Fruit fly (Drosophila melanogaster) whole organism, wandering third instar larva: ENCODE results near the gene CG3061.

Source experiments
- Abd-B ChIP-seq: fragments of >200 bp; optimal IDR thresholded peaks from 2 replicates; lab custom pipeline; 2017; ENCODE audit warnings: missing biosample characterization, missing genetic modification characterization
- CG32264 ChIP-seq: fragments of 200-800 bp; sonication (Bioruptor generic); optimal IDR thresholded peaks from 2 replicates; lab custom pipeline; 2016; ENCODE audit warnings: missing biosample characterization, missing genetic modification characterization
- CG9705 ChIP-seq: fragments of 200-800 bp; sonication (Bioruptor generic); optimal IDR thresholded peaks from 2 replicates; lab custom pipeline; 2018; ENCODE audit warnings: missing biosample characterization, mild to moderate bottlenecking, missing genetic modification characterization
- CrebA ChIP-seq: fragments of 200-800 bp; sonication (Bioruptor generic); optimal IDR thresholded peaks from 2 replicates; lab custom pipeline; 2016; ENCODE audit warnings: missing biosample characterization, mild to moderate bottlenecking, missing genetic modification characterization, borderline replicate concordance
- Dfd ChIP-seq: fragments of >200 bp; optimal IDR thresholded peaks from 2 replicates; lab custom pipeline; 2017; ENCODE audit warnings: missing biosample characterization, missing genetic modification characterization
- Dif ChIP-seq: fragments of 200-275, 200-300 bp; sonication (Bioruptor generic); optimal IDR thresholded peaks from 2 replicates; lab custom pipeline; 2018; ENCODE audit warnings: missing biosample characterization, missing genetic modification characterization; ENCODE audit not compliant: partially characterized antibody
- GATAd ChIP-seq: sonication (Bioruptor generic); optimal IDR thresholded peaks from 2 replicates; lab custom pipeline; 2016; ENCODE audit warnings: missing biosample characterization, missing genetic modification characterization
- HLH106 ChIP-seq: fragments of 200-800 bp; optimal IDR thresholded peaks from 3 replicates; lab custom pipeline; 2019; ENCODE audit warnings: missing biosample characterization, mild to moderate bottlenecking, missing genetic modification characterization, moderate library complexity
- Hnf4 ChIP-seq: fragments of 200-800 bp; sonication (Bioruptor generic); optimal IDR thresholded peaks from 2 replicates; lab custom pipeline; 2016; ENCODE audit warnings: missing biosample characterization, mild to moderate bottlenecking, missing genetic modification characterization
- Hr78 ChIP-seq: fragments of >200 bp; optimal IDR thresholded peaks from 2 replicates; lab custom pipeline; 2017; ENCODE audit warnings: missing biosample characterization, missing genetic modification characterization
- Hr83 ChIP-seq: fragments of 200-300 bp; sonication (Bioruptor generic); optimal IDR thresholded peaks from 2 replicates; lab custom pipeline; 2016; ENCODE audit warnings: missing biosample characterization, mild to moderate bottlenecking, missing genetic modification characterization, moderate library complexity; ENCODE audit not compliant: poor library complexity, severe bottlenecking
- Jra ChIP-seq: sonication (Bioruptor generic); optimal IDR thresholded peaks from 2 replicates; lab custom pipeline; 2016; ENCODE audit warnings: missing biosample characterization, missing genetic modification characterization
- Mio ChIP-seq: sonication (Bioruptor generic); optimal IDR thresholded peaks from 2 replicates; lab custom pipeline; 2016; ENCODE audit warnings: missing biosample characterization, missing genetic modification characterization
- Myc ChIP-seq: fragments of >200 bp; optimal IDR thresholded peaks from 2 replicates; lab custom pipeline; 2017
- N ChIP-seq: fragments of >200 bp; optimal IDR thresholded peaks from 2 replicates; lab custom pipeline; 2018; ENCODE audit warnings: missing biosample characterization, missing external identifiers, missing genetic modification characterization
- OdsH ChIP-seq: fragments of 200-800 bp; sonication (Bioruptor generic); optimal IDR thresholded peaks from 2 replicates; lab custom pipeline; 2016; ENCODE audit warnings: missing biosample characterization, mild to moderate bottlenecking, missing genetic modification characterization
- Rel ChIP-seq, 2 experiments: fragments of 200-800 bp; sonication (Bioruptor generic) in 1 of 2; optimal IDR thresholded peaks; 2 replicates in 1 of 2; 3 replicates in 1 of 2; lab custom pipeline; 2016 to 2019; ENCODE audit warnings: mild to moderate bottlenecking in 2 of 2, missing biosample characterization in 2 of 2, missing genetic modification characterization in 2 of 2, moderate library complexity in 1 of 2
- Sp1 ChIP-seq: fragments of 200-800 bp; sonication (Bioruptor generic); optimal IDR thresholded peaks from 3 replicates; lab custom pipeline; 2019; ENCODE audit warnings: missing biosample characterization, mild to moderate bottlenecking, missing genetic modification characterization, moderate library complexity
- Vsx2 ChIP-seq: fragments of 200-300, 225-300 bp; sonication (Bioruptor generic); optimal IDR thresholded peaks from 2 replicates; lab custom pipeline; 2018; ENCODE audit warnings: missing biosample characterization, missing genetic modification characterization; ENCODE audit not compliant: partially characterized antibody
- br ChIP-seq: fragments of 200-800 bp; sonication (Bioruptor generic); optimal IDR thresholded peaks from 2 replicates; lab custom pipeline; 2016; ENCODE audit warnings: missing biosample characterization, missing genetic modification characterization
- brk ChIP-seq: fragments of 200-800 bp; sonication (Bioruptor generic); optimal IDR thresholded peaks from 2 replicates; lab custom pipeline; 2016; ENCODE audit warnings: missing biosample characterization, mild to moderate bottlenecking, missing genetic modification characterization
- dl ChIP-seq, 2 experiments: fragments of 175-275, 200-275 bp in 1 of 2; fragments of 200-275 bp in 1 of 2; sonication (Bioruptor generic); optimal IDR thresholded peaks; lab custom pipeline; 2018; ENCODE audit warnings: mild to moderate bottlenecking in 2 of 2, missing biosample characterization in 2 of 2, missing genetic modification characterization in 2 of 2, moderate library complexity in 2 of 2; ENCODE audit not compliant: partially characterized antibody in 2 of 2, insufficient read depth in 1 of 2
- dmrt93B ChIP-seq: fragments of 200-800 bp; sonication (Bioruptor generic); optimal IDR thresholded peaks from 2 replicates; lab custom pipeline; 2018; ENCODE audit warnings: missing biosample characterization, mild to moderate bottlenecking, missing genetic modification characterization
- dsf ChIP-seq: sonication (Bioruptor generic); optimal IDR thresholded peaks from 2 replicates; lab custom pipeline; 2016; ENCODE audit warnings: missing biosample characterization, missing genetic modification characterization, borderline replicate concordance
- ey ChIP-seq: fragments of 200-800 bp; sonication (Bioruptor generic); optimal IDR thresholded peaks from 2 replicates; lab custom pipeline; 2016; ENCODE audit warnings: missing biosample characterization, missing genetic modification characterization
- foxo ChIP-seq, 2 experiments: fragments of 200-800 bp; sonication (Bioruptor generic); optimal IDR thresholded peaks; 2 replicates in 1 of 2; 3 replicates in 1 of 2; lab custom pipeline; 2016 to 2017; ENCODE audit warnings: missing biosample characterization in 2 of 2, missing genetic modification characterization in 2 of 2
- fru ChIP-seq: fragments of 200-800 bp; sonication (Bioruptor generic); optimal IDR thresholded peaks from 3 replicates; lab custom pipeline; 2016; ENCODE audit warnings: missing biosample characterization, mild to moderate bottlenecking, missing genetic modification characterization
- h ChIP-seq: fragments of 200-800 bp; sonication (Bioruptor generic); optimal IDR thresholded peaks from 3 replicates; lab custom pipeline; 2016; ENCODE audit warnings: missing biosample characterization, mild to moderate bottlenecking, missing genetic modification characterization
- jim ChIP-seq: fragments of 175-275, 200-325 bp; sonication (Bioruptor generic); optimal IDR thresholded peaks from 2 replicates; lab custom pipeline; 2016; ENCODE audit warnings: missing biosample characterization, mild to moderate bottlenecking, missing genetic modification characterization
- lola ChIP-seq: fragments of >200 bp; optimal IDR thresholded peaks from 2 replicates; lab custom pipeline; 2017; ENCODE audit warnings: missing biosample characterization, missing genetic modification characterization
- pan ChIP-seq: fragments of >200 bp; optimal IDR thresholded peaks from 2 replicates; lab custom pipeline; 2017
- psq ChIP-seq: fragments of 200-800 bp; sonication (Bioruptor generic); optimal IDR thresholded peaks from 3 replicates; lab custom pipeline; 2017; ENCODE audit warnings: missing biosample characterization, mild to moderate bottlenecking, missing genetic modification characterization, moderate library complexity
- rgr ChIP-seq: fragments of 200-800 bp; sonication (Bioruptor generic); optimal IDR thresholded peaks from 3 replicates; lab custom pipeline; 2016; ENCODE audit warnings: missing biosample characterization, mild to moderate bottlenecking, missing genetic modification characterization
- sage ChIP-seq: fragments of 200-800 bp; sonication (Bioruptor generic); optimal IDR thresholded peaks from 2 replicates; lab custom pipeline; 2016; ENCODE audit warnings: missing biosample characterization, mild to moderate bottlenecking, missing genetic modification characterization
- sv ChIP-seq: fragments of 200-800 bp; sonication (Bioruptor generic); optimal IDR thresholded peaks from 3 replicates; lab custom pipeline; 2016; ENCODE audit warnings: missing biosample characterization, missing genetic modification characterization
- tai ChIP-seq: sonication (Bioruptor generic); optimal IDR thresholded peaks from 2 replicates; lab custom pipeline; 2016; ENCODE audit warnings: missing biosample characterization, missing genetic modification characterization
- usp ChIP-seq: fragments of >200 bp; optimal IDR thresholded peaks from 2 replicates; lab custom pipeline; 2017; ENCODE audit warnings: missing biosample characterization, missing genetic modification characterization
- woc ChIP-seq: sonication (Bioruptor generic); optimal IDR thresholded peaks from 2 replicates; lab custom pipeline; 2016; ENCODE audit warnings: missing biosample characterization, mild to moderate bottlenecking, missing genetic modification characterization

Gene CG3061

dm6 chr3R:14061988-14062868 is 30.1 kb downstream of the CG3061 start:
- TF ChIP-seq GATAd (no peak), Jra (GFP tag; lab: Kevin White, UChicago) (no peak), Mio (GFP tag; lab: Kevin White, UChicago) (no peak), OdsH (GFP tag; lab: Kevin White, UChicago) (peak; percentile 51), sage (GFP tag; lab: Kevin White, UChicago) (no peak), foxo (GFP tag; optimal IDR thresholded peaks at IDR 0.05; lab: Kevin White, UChicago) (peak; percentile 25 to 65), lola (GFP tag; lab: Kevin White, UChicago) (no peak), rgr (GFP tag; lab: Kevin White, UChicago) (peak; percentile 56), h (peak; percentile 68), sv (GFP tag; lab: Kevin White, UChicago) (no peak), tai (GFP tag; lab: Kevin White, UChicago) (peak; percentile 28), psq (GFP tag; lab: Kevin White, UChicago) (no peak), Vsx2 (GFP tag; lab: Kevin White, UChicago) (no peak), Abd-B (no peak), Sp1 (GFP tag; lab: Kevin White, UChicago) (peak; percentile 48), usp (GFP tag; lab: Kevin White, UChicago) (no peak), pan (lab: Kevin White, UChicago) (no peak), jim (no peak), woc (GFP tag; lab: Kevin White, UChicago) (no peak), fru (peak; percentile 29), CG9705 (GFP tag; lab: Kevin White, UChicago) (no peak), Dfd (GFP tag; lab: Kevin White, UChicago) (no peak), Hr78 (no peak), Hnf4 (GFP tag; lab: Kevin White, UChicago) (no peak), Hr83 (no peak), HLH106 (tag; lab: Kevin White, UChicago) (peak; percentile 71), Rel (GFP tag; optimal IDR thresholded peaks at IDR 0.05; lab: Kevin White, UChicago) (no peak), Rel (tag; optimal IDR thresholded peaks at IDR 0.05; lab: Kevin White, UChicago) (no peak), brk (GFP tag; lab: Kevin White, UChicago) (no peak), br (GFP tag; lab: Kevin White, UChicago) (peak; percentile 22), dmrt93B (peak; percentile 51), Myc (no peak), CG32264 (GFP tag; lab: Kevin White, UChicago) (no peak), N (no peak), dsf (GFP tag; lab: Kevin White, UChicago) (no peak), Dif (no peak), ey (GFP tag; lab: Kevin White, UChicago) (peak; percentile 59), CrebA (GFP tag; lab: Kevin White, UChicago) (no peak), dl (GFP tag; optimal IDR thresholded peaks at IDR 0.05; lab: Kevin White, UChicago; ENCODE audit: insufficient read depth in 1 of 2, partially characterized antibody in 2 of 2) (no peak)

- TF ChIP-seq sv (GFP tag; lab: Kevin White, UChicago), result no peak
- TF ChIP-seq sage (GFP tag; lab: Kevin White, UChicago), result no peak
- TF ChIP-seq CG32264 (GFP tag; lab: Kevin White, UChicago), result no peak
- TF ChIP-seq tai (GFP tag; lab: Kevin White, UChicago), result no peak
- TF ChIP-seq h, result no peak
- TF ChIP-seq N, result no peak
- no peak for TF ChIP-seq Abd-B
- TF ChIP-seq OdsH (GFP tag; lab: Kevin White, UChicago), result no peak
- no peak for TF ChIP-seq Hnf4 (GFP tag; lab: Kevin White, UChicago)
- no peak for TF ChIP-seq usp (GFP tag; lab: Kevin White, UChicago)
- TF ChIP-seq br (GFP tag; lab: Kevin White, UChicago), result no peak
- no peak for TF ChIP-seq dsf (GFP tag; lab: Kevin White, UChicago)
- no peak for TF ChIP-seq CG9705 (GFP tag; lab: Kevin White, UChicago)
- no peak for TF ChIP-seq Dfd (GFP tag; lab: Kevin White, UChicago)
- TF ChIP-seq, all 38 proteins: peak for 0
These were observed 30.8 kb downstream of the CG3061 start for dm6 chr3R:14062869-14063543.
